Fruit fly (Drosophila melanogaster) whole organism, adult: ENCODE measurements around the gene pyd.

Source experiments
- CG12768 ChIP-seq: fragments of 200-800 bp; sonication (Bioruptor generic); optimal IDR thresholded peaks from 2 replicates; lab custom pipeline; 2017; ENCODE audit warnings: missing biosample characterization, missing genetic modification characterization, mild to moderate bottlenecking, moderate library complexity, missing genetic modification reagents
- CG14711 ChIP-seq: fragments of 200-800 bp; sonication (Bioruptor generic); optimal IDR thresholded peaks from 2 replicates; lab custom pipeline; 2018; ENCODE audit warnings: missing biosample characterization, mild to moderate bottlenecking, missing genetic modification characterization, moderate library complexity
- CG1620 ChIP-seq: fragments of 200-800 bp; sonication (Bioruptor generic); optimal IDR thresholded peaks from 2 replicates; lab custom pipeline; 2016; ENCODE audit warnings: missing biosample characterization, missing genetic modification characterization
- CG33017 ChIP-seq: fragments of 200-800 bp; sonication (Bioruptor generic); optimal IDR thresholded peaks from 2 replicates; lab custom pipeline; 2018; ENCODE audit warnings: missing biosample characterization, mild to moderate bottlenecking, missing genetic modification characterization, moderate library complexity
- CG7045 ChIP-seq: fragments of 200-800 bp; sonication (Bioruptor generic); optimal IDR thresholded peaks from 2 replicates; lab custom pipeline; 2017; ENCODE audit warnings: missing biosample characterization, mild to moderate bottlenecking, missing genetic modification characterization
- CG7101 ChIP-seq: fragments of 200-800 bp; sonication (Bioruptor generic); optimal IDR thresholded peaks from 2 replicates; lab custom pipeline; 2018; ENCODE audit warnings: missing biosample characterization, mild to moderate bottlenecking, missing genetic modification characterization, moderate library complexity
- Hr96 ChIP-seq: fragments of 200-800 bp; sonication (Bioruptor generic); optimal IDR thresholded peaks from 2 replicates; lab custom pipeline; 2016; ENCODE audit warnings: missing biosample characterization, missing genetic modification characterization
- cic ChIP-seq: fragments of 200-800 bp; sonication (Bioruptor generic); optimal IDR thresholded peaks from 2 replicates; lab custom pipeline; 2017; ENCODE audit warnings: missing biosample characterization, mild to moderate bottlenecking, missing genetic modification characterization, moderate library complexity
- kay ChIP-seq: fragments of 200-800 bp; sonication (Bioruptor generic); peaks from one replicate; lab custom pipeline; 2016; ENCODE audit warnings: missing biosample characterization, missing genetic modification characterization, borderline replicate concordance
- ovo ChIP-seq: fragments of 200-800 bp; sonication (Bioruptor generic); optimal IDR thresholded peaks from 2 replicates; lab custom pipeline; 2016; ENCODE audit warnings: missing biosample characterization, missing genetic modification characterization
- tj ChIP-seq: fragments of 200-800 bp; sonication (Bioruptor generic); optimal IDR thresholded peaks from 3 replicates; lab custom pipeline; 2017; ENCODE audit warnings: missing biosample characterization, mild to moderate bottlenecking, missing genetic modification characterization, moderate library complexity
- toe ChIP-seq: fragments of 200-800 bp; sonication (Bioruptor generic); optimal IDR thresholded peaks from 2 replicates; lab custom pipeline; 2016; ENCODE audit warnings: missing biosample characterization, missing genetic modification characterization

DNA sequence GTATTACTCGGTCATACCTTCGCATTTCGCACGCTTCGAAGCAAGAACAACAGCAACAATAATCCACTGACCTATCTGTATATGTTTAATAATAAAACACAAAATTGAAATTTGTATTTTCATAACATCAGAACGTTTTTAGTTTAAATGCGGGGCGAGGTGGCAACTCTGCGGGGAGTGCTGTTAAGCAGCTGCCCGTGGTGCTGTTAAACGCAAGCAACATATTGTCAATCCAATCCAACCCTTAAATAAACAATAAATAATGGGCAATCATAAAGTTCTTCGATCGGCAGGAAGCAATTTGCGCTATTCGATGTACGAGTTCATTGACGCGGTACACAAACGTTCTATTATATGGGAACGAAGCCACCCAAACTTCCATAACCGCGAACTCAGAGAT lies 125.6 kb downstream of the pyd start, which contains the start of gene hng2:
- TF ChIP-seq CG14711 (no peak), CG12768 (GFP tag; lab: Kevin White, UChicago) (no peak), ovo (GFP tag; lab: Kevin White, UChicago) (no peak), CG33017 (tag; lab: Kevin White, UChicago) (no peak), CG7101 (tag; lab: Kevin White, UChicago) (no peak), Hr96 (GFP tag; lab: Kevin White, UChicago) (no peak), cic (GFP tag; lab: Kevin White, UChicago) (no peak), CG1620 (GFP tag; lab: Kevin White, UChicago) (no peak), toe (GFP tag; lab: Kevin White, UChicago) (no peak), tj (GFP tag; lab: Kevin White, UChicago) (no peak), kay (GFP tag; lab: Kevin White, UChicago) (no peak), CG7045 (no peak)
